Worm (Caenorhabditis elegans) whole organism, L4 larva: Measurements from ENCODE around the gene chd-3.

Experiments used
- Y75B8A.6 ChIP-seq: fragments of 200-800 bp; sonication (Bioruptor generic); IDR thresholded peaks from 2 replicates; pipeline ENCODE4 v1.3.6; 2022; ENCODE audit warnings: missing genetic modification reagents, missing genetic modification characterization, missing compliant biosample characterization
- aha-1 ChIP-seq: fragments of 150-350 bp; peaks from one replicate; lab custom pipeline; 2014; ENCODE audit warnings: missing biosample characterization, missing genetic modification characterization
- aly-2 ChIP-seq: sonication (generic microtip); optimal IDR thresholded peaks from 2 replicates; lab custom pipeline; 2018; ENCODE audit warnings: missing biosample characterization, missing genetic modification characterization
- ama-1 ChIP-seq: fragments of 150-350 bp; optimal IDR thresholded peaks from 2 replicates; lab custom pipeline; 2014; ENCODE audit warnings: inconsistent platforms, mixed read lengths
- arid-1 ChIP-seq: fragments of 200-800 bp; sonication (Bioruptor generic); conservative IDR thresholded peaks from 2 replicates; pipeline ENCODE4 v1.3.6; 2022; ENCODE audit warnings: missing genetic modification reagents, missing genetic modification characterization, missing compliant biosample characterization
- ceh-44 ChIP-seq: fragments of 200-800 bp; sonication (Bioruptor generic); IDR thresholded peaks from 2 replicates; pipeline ENCODE4 v1.3.6; 2022; ENCODE audit warnings: missing genetic modification reagents, missing genetic modification characterization, missing compliant biosample characterization
- ceh-62 ChIP-seq: sonication (generic microtip); optimal IDR thresholded peaks from 2 replicates; lab custom pipeline; 2017; ENCODE audit warnings: missing biosample characterization, missing genetic modification characterization
- ceh-82 ChIP-seq: sonication (generic microtip); optimal IDR thresholded peaks from 2 replicates; lab custom pipeline; 2017; ENCODE audit warnings: missing biosample characterization, missing genetic modification characterization
- ctbp-1 ChIP-seq: fragments of 200-800 bp; sonication (Bioruptor generic); IDR thresholded peaks from 2 replicates; pipeline ENCODE4 v1.3.6; 2022; ENCODE audit warnings: missing genetic modification reagents, missing genetic modification characterization, missing compliant biosample characterization
- daf-16 ChIP-seq, 3 experiments: sonication (generic microtip); optimal IDR thresholded peaks; 2 replicates each; lab custom pipeline; 2016 to 2017; ENCODE audit warnings: missing genetic modification characterization in 3 of 3, missing genetic modification reagents in 3 of 3, mild to moderate bottlenecking in 2 of 3, missing compliant biosample characterization in 2 of 3, missing biosample characterization in 1 of 3, moderate library complexity in 1 of 3
- dmd-6 ChIP-seq: fragments of 200-800 bp; sonication (Bioruptor generic); IDR thresholded peaks from 2 replicates; pipeline ENCODE4 v1.3.6; 2022; ENCODE audit warnings: missing genetic modification reagents, missing genetic modification characterization, missing compliant biosample characterization
- dmd-8 ChIP-seq: fragments of 200-800 bp; sonication (Bioruptor generic); IDR thresholded peaks from 2 replicates; pipeline ENCODE4 v1.3.6; 2022; ENCODE audit warnings: missing genetic modification characterization, missing compliant biosample characterization
- dmd-9 ChIP-seq: fragments of 200-800 bp; sonication (Bioruptor generic); IDR thresholded peaks from 2 replicates; pipeline ENCODE4 v1.3.6; 2022; ENCODE audit warnings: missing genetic modification reagents, missing genetic modification characterization, missing compliant biosample characterization
- hif-1 ChIP-seq, 2 experiments: sonication (generic microtip); optimal IDR thresholded peaks; 2 replicates each; lab custom pipeline; 2016 to 2017; ENCODE audit warnings: missing compliant biosample characterization in 2 of 2, missing genetic modification characterization in 2 of 2, missing genetic modification reagents in 2 of 2, missing genotype in 2 of 2, mild to moderate bottlenecking in 1 of 2
- hlh-11 ChIP-seq: fragments of 200-800 bp; sonication (Bioruptor generic); optimal IDR thresholded peaks from 2 replicates; lab custom pipeline; 2018; ENCODE audit warnings: mild to moderate bottlenecking, missing genetic modification characterization, missing compliant biosample characterization
- hlh-30 ChIP-seq: sonication (generic microtip); optimal IDR thresholded peaks from 2 replicates; lab custom pipeline; 2017; ENCODE audit warnings: antibody characterized with exemption, mild to moderate bottlenecking, missing genetic modification characterization, missing compliant biosample characterization; ENCODE audit not compliant: insufficient read depth
- hmg-1.1 ChIP-seq: fragments of 200-800 bp; sonication (Bioruptor generic); IDR thresholded peaks from 2 replicates; pipeline ENCODE4 v1.3.6; 2022; ENCODE audit warnings: missing genetic modification reagents, missing genetic modification characterization, missing compliant biosample characterization
- jun-1 ChIP-seq: fragments of 150-350 bp; optimal IDR thresholded peaks from 2 replicates; lab custom pipeline; 2014; ENCODE audit warnings: missing biosample characterization, missing genetic modification reagents, missing genetic modification characterization
- lin-13 ChIP-seq: fragments of 150-350 bp; optimal IDR thresholded peaks from 2 replicates; lab custom pipeline; 2014; ENCODE audit warnings: missing biosample characterization, missing genetic modification reagents, missing genetic modification characterization
- madf-9 ChIP-seq: fragments of 200-800 bp; sonication (Bioruptor generic); conservative IDR thresholded peaks from 2 replicates; pipeline ENCODE4 v1.3.6; 2022; ENCODE audit warnings: missing genetic modification reagents, missing genetic modification characterization, missing compliant biosample characterization
- mdl-1 ChIP-seq, 2 experiments: fragments of 150-350 bp in 1 of 2; sonication (generic microtip) in 1 of 2; optimal IDR thresholded peaks; 2 replicates each; lab custom pipeline; 2014 to 2017; ENCODE audit warnings: missing biosample characterization in 2 of 2, missing genetic modification characterization in 2 of 2
- mxl-2 ChIP-seq: fragments of 200-800 bp; sonication (Bioruptor generic); conservative IDR thresholded peaks from 2 replicates; pipeline ENCODE4 v1.3.6; 2022; ENCODE audit warnings: missing genetic modification reagents, missing genetic modification characterization, missing compliant biosample characterization
- mxl-3 ChIP-seq: fragments of 200-800 bp; sonication (Bioruptor generic); optimal IDR thresholded peaks from 2 replicates; lab custom pipeline; 2018; ENCODE audit warnings: mild to moderate bottlenecking, missing genetic modification characterization, missing compliant biosample characterization
- nhr-102 ChIP-seq: sonication (generic microtip); optimal IDR thresholded peaks from 2 replicates; lab custom pipeline; 2016; ENCODE audit warnings: mild to moderate bottlenecking, missing genetic modification characterization, moderate library complexity, missing compliant biosample characterization
- nhr-111 ChIP-seq: fragments of 200-800 bp; sonication (Bioruptor generic); optimal IDR thresholded peaks from 2 replicates; lab custom pipeline; 2018; ENCODE audit warnings: mild to moderate bottlenecking, missing genetic modification characterization, missing compliant biosample characterization
- nhr-42 ChIP-seq: fragments of 200-800 bp; sonication (Bioruptor generic); IDR thresholded peaks from 2 replicates; pipeline ENCODE4 v1.3.6; 2022; ENCODE audit warnings: missing genetic modification characterization, missing compliant biosample characterization
- nhr-48 ChIP-seq: sonication (generic microtip); optimal IDR thresholded peaks from 2 replicates; lab custom pipeline; 2016; ENCODE audit warnings: mild to moderate bottlenecking, missing genetic modification characterization, missing compliant biosample characterization
- php-3 ChIP-seq: fragments of 200-800 bp; sonication (Bioruptor generic); IDR thresholded peaks from 2 replicates; pipeline ENCODE4 v1.3.6; 2022; ENCODE audit warnings: missing genetic modification reagents, missing genetic modification characterization, missing compliant biosample characterization
- pqm-1 ChIP-seq: sonication (generic microtip); optimal IDR thresholded peaks from 2 replicates; lab custom pipeline; 2017; ENCODE audit warnings: missing biosample characterization, missing genetic modification characterization
- skn-1 ChIP-seq: fragments of 150-350 bp; optimal IDR thresholded peaks from 2 replicates; lab custom pipeline; 2014; ENCODE audit warnings: missing biosample characterization, missing genetic modification characterization
- snpc-4 ChIP-seq: fragments of 150-350 bp; optimal IDR thresholded peaks from 2 replicates; lab custom pipeline; 2014; ENCODE audit warnings: missing biosample characterization, missing genetic modification characterization
- unc-62 ChIP-seq, 3 experiments: fragments of 150-350 bp in 1 of 3; sonication (generic microtip); optimal IDR thresholded peaks in 2 of 3; peaks in 1 of 3; 1 replicate in 1 of 3; 2 replicates in 2 of 3; lab custom pipeline; 2014 to 2017; ENCODE audit warnings: missing biosample characterization in 3 of 3, missing genetic modification characterization in 3 of 3, missing genetic modification reagents in 3 of 3, missing genotype in 1 of 3
- zfp-2 ChIP-seq: sonication (generic microtip); optimal IDR thresholded peaks from 2 replicates; lab custom pipeline; 2016; ENCODE audit warnings: mild to moderate bottlenecking, missing genetic modification characterization, missing compliant biosample characterization
- ztf-7 ChIP-seq: fragments of 150-350 bp; optimal IDR thresholded peaks from 2 replicates; lab custom pipeline; 2014; ENCODE audit warnings: missing biosample characterization, missing genetic modification characterization

chd-3 gene

DNA sequence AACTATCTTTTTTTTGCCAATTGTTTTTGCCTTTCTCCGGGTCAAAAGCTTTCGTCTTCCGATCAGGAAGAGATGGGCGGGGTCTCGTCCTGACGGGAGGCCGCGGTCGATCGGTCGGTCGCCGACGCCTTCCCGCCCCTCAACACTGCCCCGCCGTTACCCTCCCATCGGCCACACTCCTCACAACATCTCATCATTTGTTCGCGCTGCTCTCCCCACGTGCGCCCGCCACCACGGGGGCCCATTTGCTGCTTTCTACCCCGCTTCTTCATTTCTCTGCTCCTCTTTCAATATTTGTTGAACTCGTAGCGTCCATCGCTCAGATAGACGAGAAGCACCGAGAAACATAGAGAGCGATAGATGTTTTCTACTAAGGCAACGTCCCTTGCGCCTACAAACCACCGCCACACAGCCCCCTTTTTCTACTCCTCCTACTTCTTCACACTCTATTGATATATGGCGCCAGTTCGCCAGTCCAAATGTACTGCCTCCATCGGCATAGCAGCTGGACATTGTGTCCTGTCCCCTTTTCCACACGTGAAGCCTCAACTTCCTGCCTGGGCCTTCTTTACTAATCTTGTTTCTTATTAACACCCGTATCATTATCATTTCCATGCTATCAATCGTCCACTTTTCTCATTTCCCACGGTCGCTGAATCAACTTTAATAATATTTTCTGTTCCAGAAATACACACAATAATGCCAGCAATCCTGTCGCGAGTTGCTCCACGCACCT is 24.6 kb upstream of the chd-3 start, which contains the start of gene bcat-1 (continued):
- peak; percentile 68; the same call in 1 of the 2 replicates for TF ChIP-seq hmg-1.1 (GFP tag; lab: Robert Waterston, UW)
- TF ChIP-seq snpc-4, result no peak
- no peak for TF ChIP-seq nhr-102 (tag; lab: Kevin White, UChicago)
- TF ChIP-seq ama-1 (lab: Kevin White, UChicago), result no peak
- no peak for TF ChIP-seq dmd-8 (GFP tag; lab: Robert Waterston, UW)
- no peak for TF ChIP-seq Y75B8A.6
- no peak for TF ChIP-seq dmd-9 (GFP tag; lab: Robert Waterston, UW)
- TF ChIP-seq madf-9 (GFP tag; lab: Robert Waterston, UW), result no peak
- no peak for TF ChIP-seq ceh-62
- TF ChIP-seq lin-13 (GFP tag; lab: Kevin White, UChicago), result no peak
- no peak for TF ChIP-seq ceh-82
- peak; percentile 55; the same call in 1 of the 2 replicates for TF ChIP-seq ctbp-1 (GFP tag; lab: Robert Waterston, UW)
- TF ChIP-seq nhr-111 (GFP tag; lab: Kevin White, UChicago), result no peak
- no peak for TF ChIP-seq aly-2 (tag; lab: Kevin White, UChicago)
- TF ChIP-seq zfp-2 (tag; lab: Kevin White, UChicago), result no peak
- no peak for TF ChIP-seq jun-1 (tag; lab: Kevin White, UChicago)
- peak; percentile 28 for TF ChIP-seq nhr-48

DNA sequence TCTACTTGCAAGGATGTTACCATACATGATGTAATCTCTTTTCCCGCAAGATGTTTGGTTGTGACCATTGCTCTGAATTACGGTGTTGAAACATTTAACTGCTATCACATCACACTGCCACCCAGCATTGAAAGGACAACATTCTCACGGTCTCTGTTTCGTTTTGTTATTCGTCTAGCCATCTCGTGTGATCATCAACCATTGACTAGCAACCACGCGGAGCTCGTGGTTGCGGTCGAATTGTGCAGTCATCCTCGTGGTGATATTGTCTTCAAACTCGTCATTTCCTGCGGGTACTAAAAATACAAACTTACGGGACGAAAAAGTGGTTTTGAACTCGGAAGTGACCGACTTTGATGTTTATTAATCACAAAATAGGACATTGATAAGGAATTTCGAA is 23.2 kb upstream of the chd-3 start:
- peak in 1 of 2 experiments; percentile 71 for TF ChIP-seq unc-62 (GFP tag; optimal IDR thresholded peaks at IDR 0.05 in 1 of 2; lab: Kevin White, UChicago)
- no peak for TF ChIP-seq unc-62 (tag; optimal IDR thresholded peaks at IDR 0.05; lab: Kevin White, UChicago)
- peak; percentile 87 for TF ChIP-seq hlh-30 (tag; lab: Kevin White, UChicago)
- TF ChIP-seq php-3 (GFP tag; lab: Robert Waterston, UW), result 0 out of 2 replicates have a peak, but pooled peaks have one; percentile 37
- TF ChIP-seq arid-1 (GFP tag; lab: Robert Waterston, UW), result no peak
- TF ChIP-seq ceh-44 (GFP tag; lab: Robert Waterston, UW), result no peak
- TF ChIP-seq hif-1 (tag; optimal IDR thresholded peaks at IDR 0.05; lab: Kevin White, UChicago), result peak in 1 of 2 experiments; percentile 33
- TF ChIP-seq snpc-4, result no peak
- peak in 1 of 2 experiments; percentile 54 for TF ChIP-seq mdl-1 (tag; optimal IDR thresholded peaks at IDR 0.05; lab: Kevin White, UChicago)
- TF ChIP-seq dmd-8 (GFP tag; lab: Robert Waterston, UW), result no peak
- no peak for TF ChIP-seq mxl-2
- no peak for TF ChIP-seq nhr-42 (GFP tag; lab: Robert Waterston, UW)
- TF ChIP-seq dmd-6, result peak; percentile 44
- peak; percentile 78 for TF ChIP-seq aha-1
- no peak for TF ChIP-seq skn-1
- no peak for TF ChIP-seq daf-16 (GFP tag; optimal IDR thresholded peaks at IDR 0.05; lab: Kevin White, UChicago)
- peak; percentile 33 for TF ChIP-seq daf-16 (tag; optimal IDR thresholded peaks at IDR 0.05; lab: Kevin White, UChicago)
- peak; percentile 8 for TF ChIP-seq pqm-1 (tag; lab: Kevin White, UChicago)
- peak; percentile 40 for TF ChIP-seq hlh-11
- TF ChIP-seq mxl-3 (GFP tag; lab: Kevin White, UChicago), result peak; percentile 9

DNA sequence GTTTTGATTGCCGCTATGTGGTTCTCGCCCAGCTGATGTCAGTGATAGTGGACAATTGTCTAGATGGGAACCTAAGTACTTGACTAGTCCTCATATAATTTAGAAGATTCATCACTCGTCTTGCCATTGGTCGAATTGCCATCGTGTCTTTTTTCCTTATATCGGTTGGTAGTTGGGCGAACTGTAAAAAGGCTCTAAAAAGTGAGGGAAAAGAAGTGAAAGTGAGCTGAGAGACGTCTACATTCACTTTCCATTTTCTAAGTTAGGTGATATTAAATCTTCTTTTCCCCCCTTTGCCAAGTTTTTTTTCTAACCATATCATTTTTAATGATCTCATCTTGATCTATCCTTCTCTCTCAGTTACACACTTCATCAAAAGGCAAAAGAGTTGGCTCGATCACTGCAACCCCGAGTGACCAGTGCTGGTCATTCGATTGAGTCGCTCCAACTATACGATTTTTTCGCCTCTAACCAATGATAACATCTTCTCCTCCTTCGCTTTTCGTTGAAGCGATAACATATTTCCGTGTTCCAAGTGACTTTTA is 22.5 kb upstream of the chd-3 start:
- TF ChIP-seq dmd-6 (peak; percentile 33; the same call in 1 of the 2 replicates), mxl-3 (GFP tag; lab: Kevin White, UChicago) (peak; percentile 17), snpc-4 (no peak), ztf-7 (tag; lab: Kevin White, UChicago) (no peak), pqm-1 (tag; lab: Kevin White, UChicago) (peak; percentile 12)
